Worm (Caenorhabditis elegans) whole organism, young adult: Measurements from ENCODE around the gene EEED8.2.

Source experiments
- B0035.1 ChIP-seq: sonication (generic microtip); optimal IDR thresholded peaks from 2 replicates; lab custom pipeline; 2016; ENCODE audit warnings: missing genetic modification characterization, mild to moderate bottlenecking, missing compliant biosample characterization, missing genotype, missing genetic modification reagents
- B0336.3 ChIP-seq: fragments of 200-800 bp; sonication (Bioruptor generic); IDR thresholded peaks from 2 replicates; pipeline ENCODE4 v1.3.6; 2022; ENCODE audit warnings: missing genetic modification characterization, missing compliant biosample characterization
- C17E4.6 ChIP-seq: fragments of 200-800 bp; sonication (Bioruptor generic); IDR thresholded peaks from 2 replicates; pipeline ENCODE4 v1.3.6; 2022; ENCODE audit warnings: missing genetic modification reagents, missing genetic modification characterization, missing compliant biosample characterization
- F55B11.4 ChIP-seq: sonication (generic microtip); optimal IDR thresholded peaks from 2 replicates; lab custom pipeline; 2016; ENCODE audit warnings: missing compliant biosample characterization, missing genetic modification characterization, borderline replicate concordance; ENCODE audit not compliant: insufficient read depth
- K11D2.4 ChIP-seq: fragments of 200-800 bp; sonication (Bioruptor generic); IDR thresholded peaks from 2 replicates; pipeline ENCODE4 v1.3.6; 2022; ENCODE audit warnings: missing genetic modification reagents, missing genetic modification characterization, missing compliant biosample characterization
- K12H6.12 ChIP-seq: fragments of 200-800 bp; sonication (Bioruptor generic); optimal IDR thresholded peaks from 2 replicates; lab custom pipeline; 2018; ENCODE audit warnings: mild to moderate bottlenecking, missing genetic modification characterization, missing compliant biosample characterization
- T26A5.8 ChIP-seq: sonication (generic microtip); optimal IDR thresholded peaks from 2 replicates; lab custom pipeline; 2016; ENCODE audit warnings: missing genetic modification characterization, missing compliant biosample characterization
- Y53G8AR.9 ChIP-seq: fragments of 200-800 bp; sonication (Bioruptor generic); conservative IDR thresholded peaks from 2 replicates; pipeline ENCODE4 v1.3.6; 2022; ENCODE audit warnings: missing genetic modification reagents, missing genetic modification characterization, missing compliant biosample characterization
- Y56A3A.18 ChIP-seq: fragments of 200-800 bp; sonication (Bioruptor generic); IDR thresholded peaks from 2 replicates; pipeline ENCODE4 v1.3.6; 2022; ENCODE audit warnings: missing genetic modification reagents, missing genetic modification characterization, missing compliant biosample characterization
- Y67H2A.10 ChIP-seq: fragments of 200-800 bp; sonication (Bioruptor generic); conservative IDR thresholded peaks from 2 replicates; pipeline ENCODE4 v1.3.6; 2022; ENCODE audit warnings: missing genetic modification reagents, missing genetic modification characterization, missing compliant biosample characterization
- Y95B8A.8 ChIP-seq: fragments of 200-800 bp; sonication (Bioruptor generic); IDR thresholded peaks from 2 replicates; pipeline ENCODE4 v1.3.6; 2022; ENCODE audit warnings: missing genetic modification reagents, missing genetic modification characterization, missing compliant biosample characterization
- ama-1 ChIP-seq, 3 experiments: fragments of 150-350 bp in 1 of 3; sonication (generic microtip) in 2 of 3; optimal IDR thresholded peaks; 2 replicates each; lab custom pipeline; 2014 to 2018; ENCODE audit warnings: missing biosample characterization in 2 of 3, missing genetic modification characterization in 2 of 3, missing genetic modification reagents in 2 of 3
- aptf-2 ChIP-seq: fragments of 200-800 bp; sonication (Bioruptor generic); conservative IDR thresholded peaks from 2 replicates; pipeline ENCODE4 v1.3.6; 2022; ENCODE audit warnings: missing genetic modification reagents, missing genetic modification characterization, missing compliant biosample characterization
- aptf-3 ChIP-seq: fragments of 200-800 bp; sonication (Bioruptor generic); IDR thresholded peaks from 2 replicates; pipeline ENCODE4 v1.3.6; 2022; ENCODE audit warnings: missing genetic modification characterization, missing compliant biosample characterization
- atf-7 ChIP-seq: sonication (generic microtip); optimal IDR thresholded peaks from 2 replicates; lab custom pipeline; 2017; ENCODE audit warnings: mild to moderate bottlenecking, missing genetic modification characterization, missing compliant biosample characterization
- attf-5 ChIP-seq: fragments of 200-800 bp; sonication (Bioruptor generic); optimal IDR thresholded peaks from 2 replicates; lab custom pipeline; 2018; ENCODE audit warnings: mild to moderate bottlenecking, missing genetic modification characterization, missing compliant biosample characterization
- ceh-100 ChIP-seq: fragments of 200-800 bp; sonication (Bioruptor generic); IDR thresholded peaks from 2 replicates; pipeline ENCODE4 v1.3.6; 2022; ENCODE audit warnings: missing genetic modification reagents, missing genetic modification characterization, missing compliant biosample characterization
- dox-1 ChIP-seq: fragments of 200-800 bp; sonication (Bioruptor generic); IDR thresholded peaks from 2 replicates; pipeline ENCODE4 v1.3.6; 2022; ENCODE audit warnings: missing genetic modification reagents, missing genetic modification characterization, missing compliant biosample characterization
- dpl-1 ChIP-seq: fragments of 150-350 bp; optimal IDR thresholded peaks from 2 replicates; lab custom pipeline; 2014; ENCODE audit warnings: missing biosample characterization, missing genetic modification reagents, missing genetic modification characterization
- efl-1 ChIP-seq: fragments of 150-350 bp; optimal IDR thresholded peaks from 2 replicates; lab custom pipeline; 2014; ENCODE audit warnings: missing biosample characterization, missing genetic modification reagents, missing genetic modification characterization
- ekl-4 ChIP-seq: fragments of 200-800 bp; sonication (Bioruptor generic); IDR thresholded peaks from 2 replicates; pipeline ENCODE4 v1.3.6; 2022; ENCODE audit warnings: missing genetic modification reagents, missing genetic modification characterization, missing compliant biosample characterization
- ets-4 ChIP-seq: fragments of 200-800 bp; sonication (Bioruptor generic); optimal IDR thresholded peaks from 2 replicates; lab custom pipeline; 2018; ENCODE audit warnings: mild to moderate bottlenecking, missing genetic modification characterization, missing compliant biosample characterization
- hmg-1.2 ChIP-seq: fragments of 200-800 bp; sonication (Bioruptor generic); IDR thresholded peaks from 2 replicates; pipeline ENCODE4 v1.3.6; 2022; ENCODE audit warnings: missing genetic modification reagents, missing genetic modification characterization, missing compliant biosample characterization
- hmg-20 ChIP-seq: fragments of 200-800 bp; sonication (Bioruptor generic); IDR thresholded peaks from 2 replicates; pipeline ENCODE4 v1.3.6; 2022; ENCODE audit warnings: missing genetic modification reagents, missing genetic modification characterization, missing compliant biosample characterization
- hrde-1 ChIP-seq: sonication (generic microtip); optimal IDR thresholded peaks from 2 replicates; lab custom pipeline; 2016; ENCODE audit warnings: missing genetic modification characterization, mild to moderate bottlenecking, missing compliant biosample characterization, moderate library complexity, missing genotype, missing genetic modification reagents, borderline replicate concordance
- lin-40 ChIP-seq: sonication (generic microtip); optimal IDR thresholded peaks from 2 replicates; lab custom pipeline; 2016; ENCODE audit warnings: missing genetic modification characterization, mild to moderate bottlenecking, missing compliant biosample characterization, missing genotype, missing genetic modification reagents
- madf-6 ChIP-seq: fragments of 200-800 bp; sonication (Bioruptor generic); IDR thresholded peaks from 2 replicates; pipeline ENCODE4 v1.3.6; 2022; ENCODE audit warnings: missing genetic modification reagents, missing genetic modification characterization, missing compliant biosample characterization
- mcd-1 ChIP-seq: fragments of 200-800 bp; sonication (Bioruptor generic); IDR thresholded peaks from 2 replicates; pipeline ENCODE4 v1.3.6; 2022; ENCODE audit warnings: missing genetic modification reagents, missing genetic modification characterization, missing compliant biosample characterization
- mes-4 ChIP-seq: sonication (generic microtip); optimal IDR thresholded peaks from 2 replicates; lab custom pipeline; 2016; ENCODE audit warnings: missing genotype, missing genetic modification characterization, missing compliant biosample characterization
- mxl-1 ChIP-seq: sonication (generic microtip); optimal IDR thresholded peaks from 2 replicates; lab custom pipeline; 2016; ENCODE audit warnings: missing genetic modification characterization, missing compliant biosample characterization
- nhr-179 ChIP-seq: sonication (generic microtip); optimal IDR thresholded peaks from 2 replicates; lab custom pipeline; 2016; ENCODE audit warnings: mild to moderate bottlenecking, missing genetic modification characterization, missing compliant biosample characterization
- pbrm-1 ChIP-seq: fragments of 200-800 bp; sonication (Bioruptor generic); IDR thresholded peaks from 2 replicates; pipeline ENCODE4 v1.3.6; 2022; ENCODE audit warnings: missing genetic modification reagents, missing genetic modification characterization, missing compliant biosample characterization
- repo-1 ChIP-seq: sonication (generic microtip); optimal IDR thresholded peaks from 2 replicates; lab custom pipeline; 2017; ENCODE audit warnings: mild to moderate bottlenecking, missing genetic modification characterization, missing compliant biosample characterization
- snpc-3.4 ChIP-seq: sonication (generic microtip); optimal IDR thresholded peaks from 2 replicates; lab custom pipeline; 2017; ENCODE audit warnings: missing genetic modification characterization, mild to moderate bottlenecking, missing compliant biosample characterization, antibody characterized with exemption, moderate library complexity, missing genotype, missing genetic modification reagents
- unc-130 ChIP-seq: sonication (generic microtip); optimal IDR thresholded peaks from 2 replicates; lab custom pipeline; 2016; ENCODE audit warnings: missing genetic modification reagents, missing genetic modification characterization, missing compliant biosample characterization
- xnd-1 ChIP-seq: sonication (generic microtip); optimal IDR thresholded peaks from 2 replicates; lab custom pipeline; 2016; ENCODE audit warnings: missing genotype, missing genetic modification reagents, missing genetic modification characterization, missing compliant biosample characterization
- zfh-2 ChIP-seq: fragments of 200-800 bp; sonication (Bioruptor generic); conservative IDR thresholded peaks from 2 replicates; pipeline ENCODE4 v1.3.6; 2022; ENCODE audit warnings: missing genetic modification reagents, missing genetic modification characterization, missing compliant biosample characterization
- ztf-18 ChIP-seq: sonication (generic microtip); optimal IDR thresholded peaks from 2 replicates; lab custom pipeline; 2016; ENCODE audit warnings: missing genotype, mild to moderate bottlenecking, missing genetic modification characterization, missing compliant biosample characterization
- ztf-25 ChIP-seq: fragments of 200-800 bp; sonication (Bioruptor generic); IDR thresholded peaks from 2 replicates; pipeline ENCODE4 v1.3.6; 2022; ENCODE audit warnings: missing genetic modification reagents, missing genetic modification characterization, missing compliant biosample characterization
- ztf-3 ChIP-seq: fragments of 200-800 bp; sonication (Bioruptor generic); optimal IDR thresholded peaks from 2 replicates; lab custom pipeline; 2018; ENCODE audit warnings: mild to moderate bottlenecking, missing genetic modification characterization, missing compliant biosample characterization

Gene EEED8.2

DNA sequence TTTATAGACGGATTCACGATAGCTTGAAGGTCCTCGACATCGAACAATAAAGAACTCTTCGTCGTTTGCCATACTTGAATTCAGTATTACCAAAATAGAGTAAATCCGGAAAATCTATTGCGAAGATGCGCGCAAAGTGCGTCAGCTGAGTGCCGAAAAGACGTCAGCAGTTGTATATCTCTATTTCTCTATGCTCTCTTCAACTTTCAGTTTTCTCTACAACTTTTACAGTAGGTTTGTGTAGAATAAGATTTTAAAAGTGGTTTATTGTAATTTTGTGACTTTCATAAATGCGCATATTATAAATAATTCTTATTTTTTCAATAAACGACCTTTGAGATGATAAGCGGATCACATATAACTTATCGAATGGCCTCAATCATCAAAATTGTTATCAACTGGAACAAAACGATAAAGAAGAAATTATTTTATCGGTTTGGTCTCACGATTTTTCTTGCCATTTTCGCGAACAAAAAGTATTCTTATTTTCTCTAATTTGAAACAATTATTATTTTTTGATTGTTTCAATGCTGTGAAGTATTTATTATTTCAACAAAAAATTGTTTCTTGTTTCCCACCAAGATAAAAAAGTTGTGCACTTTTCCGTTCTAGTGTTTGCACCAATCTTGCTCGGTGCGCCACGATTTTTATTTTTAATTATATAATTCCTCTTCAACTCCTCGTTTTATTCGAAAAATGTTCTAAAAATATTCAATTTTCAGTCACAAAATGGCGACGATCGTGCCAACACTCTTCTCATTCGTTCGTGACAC, 43.1 kb upstream of the EEED8.2 start, which contains the start of the genes agt-2 and F09E5.3 (continued):
- no peak for TF ChIP-seq aptf-2 (GFP tag; lab: Robert Waterston, UW)
- TF ChIP-seq T26A5.8 (tag; lab: Kevin White, UChicago): no peak
- peak; percentile 52; the same call in 1 of the 2 replicates for TF ChIP-seq B0336.3
- TF ChIP-seq unc-130 (GFP tag; lab: Kevin White, UChicago): no peak
- peak; percentile 40 for TF ChIP-seq efl-1 (GFP tag; lab: Kevin White, UChicago)
- peak; percentile 35 for TF ChIP-seq atf-7 (tag; lab: Kevin White, UChicago)
- peak; percentile 86 for TF ChIP-seq pbrm-1
- TF ChIP-seq F55B11.4 (tag; lab: Kevin White, UChicago): no peak
- TF ChIP-seq C17E4.6 (GFP tag; lab: Robert Waterston, UW): peak; percentile 58; the same call in 1 of the 2 replicates
- TF ChIP-seq B0035.1 (tag; lab: Kevin White, UChicago): no peak
- TF ChIP-seq hmg-20 (GFP tag; lab: Robert Waterston, UW): peak; percentile 50; the same call in 1 of the 2 replicates
- TF ChIP-seq lin-40 (tag; lab: Kevin White, UChicago): peak; percentile 92
- TF ChIP-seq ets-4 (GFP tag; lab: Kevin White, UChicago): peak; percentile 12
- TF ChIP-seq Y53G8AR.9 (GFP tag; lab: Robert Waterston, UW): peak; percentile 86
- no peak for TF ChIP-seq ztf-3 (GFP tag; lab: Kevin White, UChicago)
- no peak for TF ChIP-seq Y67H2A.10 (GFP tag; lab: Robert Waterston, UW)
- TF ChIP-seq K11D2.4 (GFP tag; lab: Robert Waterston, UW): peak; percentile 83

DNA sequence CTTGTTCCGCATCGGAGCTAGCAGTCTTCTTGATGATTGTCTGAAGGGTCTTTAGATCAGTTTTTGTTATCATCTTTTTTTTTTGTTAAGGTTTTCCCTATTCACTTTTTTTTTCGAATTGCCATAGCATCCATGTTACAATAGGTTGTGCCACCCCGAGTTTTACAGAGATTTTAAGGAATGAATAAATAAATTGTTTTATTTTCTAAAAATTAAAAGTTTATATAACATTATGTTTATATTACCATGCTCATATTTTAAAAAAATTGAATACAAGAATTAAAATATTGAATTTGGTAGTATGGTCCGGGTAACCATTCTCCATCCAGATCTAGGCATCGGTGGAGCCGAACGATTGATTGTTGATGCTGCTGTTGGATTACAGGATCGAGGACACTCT, 41.5 kb upstream of the EEED8.2 start, which contains the start of gene algn-2:
Gene algn-2 (plus strand): TSS at position 301 of the 400 bp plus-strand sequence.
- no peak for TF ChIP-seq C17E4.6 (GFP tag; lab: Robert Waterston, UW)
- no peak for TF ChIP-seq hrde-1 (tag; lab: Kevin White, UChicago)
- no peak for TF ChIP-seq Y53G8AR.9 (GFP tag; lab: Robert Waterston, UW)
- TF ChIP-seq aptf-2 (GFP tag; lab: Robert Waterston, UW): no peak
- TF ChIP-seq repo-1: no peak
- TF ChIP-seq ztf-25 (GFP tag; lab: Robert Waterston, UW): no peak
- TF ChIP-seq mxl-1 (tag; lab: Kevin White, UChicago): no peak

DNA sequence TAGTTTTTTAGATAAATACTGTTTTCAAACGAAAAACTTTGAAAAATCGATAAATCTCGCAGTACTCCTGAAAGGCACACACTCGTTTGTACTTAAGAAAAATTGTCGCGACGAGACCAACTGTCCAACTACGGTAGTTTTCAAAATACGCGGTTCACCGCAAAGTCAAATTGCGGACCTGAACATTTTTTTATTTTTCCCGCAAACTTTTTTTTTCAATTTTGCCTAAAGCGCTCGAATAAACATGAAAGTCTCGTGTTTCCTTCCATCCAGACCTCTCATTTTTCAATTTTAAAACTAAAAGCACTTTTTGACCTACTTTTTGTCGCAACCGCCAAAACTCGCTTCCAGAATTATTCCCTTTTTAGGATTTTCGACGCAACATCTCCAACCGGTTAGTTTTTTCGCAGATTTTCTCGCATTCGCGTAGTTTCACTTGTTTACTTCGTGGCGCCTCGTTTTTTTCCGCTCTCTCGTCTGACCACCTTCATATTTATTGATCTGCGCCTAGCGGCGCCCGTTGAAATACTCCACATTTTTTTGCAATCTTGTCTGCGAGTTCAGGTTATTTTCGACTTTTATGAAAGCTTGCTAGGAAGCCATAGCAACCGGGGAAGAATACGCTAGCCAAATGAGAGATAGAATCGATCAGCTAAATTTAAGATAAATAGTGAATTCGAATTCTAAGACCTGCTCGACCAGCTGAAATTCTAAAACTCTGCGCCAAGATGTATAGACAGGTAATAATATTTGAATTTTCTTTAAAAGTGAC, 38.9 kb upstream of the EEED8.2 start, which contains the start of gene prdx-2:
Gene prdx-2 (plus strand): TSS at position 729 of the 772 bp plus-strand sequence.
- TF ChIP-seq unc-130 (GFP tag; lab: Kevin White, UChicago): peak; percentile 37
- peak; percentile 82 for TF ChIP-seq dox-1 (GFP tag; lab: Robert Waterston, UW)
- TF ChIP-seq dpl-1 (GFP tag; lab: Kevin White, UChicago): peak; percentile 77
- no peak for TF ChIP-seq Y56A3A.18
- TF ChIP-seq mes-4 (tag; lab: Kevin White, UChicago): no peak
- no peak for TF ChIP-seq zfh-2
- peak; percentile 70; the same call in 1 of the 2 replicates for TF ChIP-seq ekl-4 (GFP tag; lab: Robert Waterston, UW)
- TF ChIP-seq K11D2.4 (GFP tag; lab: Robert Waterston, UW): no peak
- no peak for TF ChIP-seq ama-1 (optimal IDR thresholded peaks at IDR 0.05; lab: Kevin White, UChicago)
- no peak for TF ChIP-seq ama-1 (GFP tag; optimal IDR thresholded peaks at IDR 0.05; lab: Kevin White, UChicago)
- no peak for TF ChIP-seq nhr-179 (tag; lab: Kevin White, UChicago)
- no peak for TF ChIP-seq B0035.1 (tag; lab: Kevin White, UChicago)
- TF ChIP-seq aptf-3 (GFP tag; lab: Robert Waterston, UW): no peak
- peak; percentile 40; the same call in 1 of the 2 replicates for TF ChIP-seq mcd-1
- TF ChIP-seq K12H6.12 (tag; lab: Kevin White, UChicago): no peak
- TF ChIP-seq attf-5 (GFP tag; lab: Kevin White, UChicago): no peak
- TF ChIP-seq Y95B8A.8: peak; percentile 67; the same call in 1 of the 2 replicates
- peak; percentile 22 for TF ChIP-seq ztf-18 (tag; lab: Kevin White, UChicago)
- TF ChIP-seq madf-6 (GFP tag; lab: Robert Waterston, UW): peak; percentile 96
- TF ChIP-seq snpc-3.4 (tag; lab: Kevin White, UChicago): peak; percentile 35
- TF ChIP-seq ets-4 (GFP tag; lab: Kevin White, UChicago): no peak
- no peak for TF ChIP-seq ceh-100
- no peak for TF ChIP-seq ztf-3 (GFP tag; lab: Kevin White, UChicago)
- no peak for TF ChIP-seq atf-7 (tag; lab: Kevin White, UChicago)
- TF ChIP-seq hmg-1.2 (GFP tag; lab: Robert Waterston, UW): peak; percentile 14; the same call in 1 of the 2 replicates
- TF ChIP-seq B0336.3: peak; percentile 73
- peak; percentile 84 for TF ChIP-seq xnd-1 (tag; lab: Kevin White, UChicago)
